Fruit fly (Drosophila melanogaster) whole organism, prepupa: ENCODE measurements around the gene Pp1-87B.

Source experiments
- CG10631 ChIP-seq: fragments of 200-800 bp; sonication (Bioruptor generic); optimal IDR thresholded peaks from 2 replicates; lab custom pipeline; 2016; ENCODE audit warnings: missing biosample characterization, missing genetic modification characterization
- CG10669 ChIP-seq: fragments of 200-800 bp; sonication (Bioruptor generic); optimal IDR thresholded peaks from 3 replicates; lab custom pipeline; 2018; ENCODE audit warnings: missing biosample characterization, mild to moderate bottlenecking, missing genetic modification characterization, moderate library complexity
- CG11762 ChIP-seq: fragments of 200-800 bp; sonication (Bioruptor generic); optimal IDR thresholded peaks from 3 replicates; lab custom pipeline; 2016; ENCODE audit warnings: missing biosample characterization, missing genetic modification characterization; ENCODE audit not compliant: insufficient read depth
- CG11902 ChIP-seq: fragments of 200-800 bp; sonication (Bioruptor generic); optimal IDR thresholded peaks from 3 replicates; lab custom pipeline; 2016; ENCODE audit warnings: missing biosample characterization, missing genetic modification characterization
- CG16779 ChIP-seq: fragments of 200-800 bp; sonication (Bioruptor generic); optimal IDR thresholded peaks from 3 replicates; lab custom pipeline; 2017; ENCODE audit warnings: missing biosample characterization, mild to moderate bottlenecking, missing genetic modification characterization
- CG3032 ChIP-seq: fragments of 200-800 bp; optimal IDR thresholded peaks from 2 replicates; lab custom pipeline; 2019; ENCODE audit warnings: missing biosample characterization, mild to moderate bottlenecking, missing genetic modification characterization, moderate library complexity
- CG32006 ChIP-seq: fragments of 200-800 bp; sonication (Bioruptor generic); optimal IDR thresholded peaks from 3 replicates; lab custom pipeline; 2017; ENCODE audit warnings: missing biosample characterization, mild to moderate bottlenecking, missing genetic modification characterization
- CG34406 ChIP-seq: fragments of 200-800 bp; sonication (Bioruptor generic); optimal IDR thresholded peaks from 3 replicates; lab custom pipeline; 2016; ENCODE audit warnings: missing biosample characterization, missing genetic modification characterization
- CG3919 ChIP-seq: fragments of 200-800 bp; sonication (Bioruptor generic); optimal IDR thresholded peaks from 3 replicates; lab custom pipeline; 2016; ENCODE audit warnings: missing biosample characterization, missing genetic modification characterization
- CG6163 ChIP-seq: fragments of 200-800 bp; sonication (Bioruptor generic); IDR thresholded peaks from 3 replicates; pipeline ENCODE4 v1.3.6; 2022; ENCODE audit warnings: missing biosample characterization, missing genetic modification characterization
- CG6808 ChIP-seq: fragments of 200-800 bp; sonication (Bioruptor generic); optimal IDR thresholded peaks from 3 replicates; lab custom pipeline; 2017; ENCODE audit warnings: missing biosample characterization, missing genetic modification characterization, mild to moderate bottlenecking, moderate library complexity, missing genetic modification reagents
- CG6854 ChIP-seq: fragments of 200-800 bp; sonication (Bioruptor generic); optimal IDR thresholded peaks from 2 replicates; lab custom pipeline; 2017; ENCODE audit warnings: missing biosample characterization, mild to moderate bottlenecking, missing genetic modification characterization
- CG8119 ChIP-seq: fragments of 200-800 bp; sonication (Bioruptor generic); IDR thresholded peaks from 3 replicates; pipeline ENCODE4 v1.3.6; 2022; ENCODE audit warnings: missing biosample characterization, missing genetic modification characterization
- CG8632 ChIP-seq: fragments of 200-800 bp; sonication (Bioruptor generic); optimal IDR thresholded peaks from 3 replicates; lab custom pipeline; 2016; ENCODE audit warnings: missing biosample characterization, missing genetic modification characterization
- CG9139 ChIP-seq: fragments of 200-800 bp; sonication (Bioruptor generic); optimal IDR thresholded peaks from 3 replicates; lab custom pipeline; 2017; ENCODE audit warnings: missing biosample characterization, mild to moderate bottlenecking, missing genetic modification characterization
- Eip75B ChIP-seq: fragments of 200-800 bp; sonication (Bioruptor generic); optimal IDR thresholded peaks from 3 replicates; lab custom pipeline; 2016; ENCODE audit warnings: missing biosample characterization, missing genetic modification characterization
- Eip78C ChIP-seq: fragments of 200-800 bp; sonication (Bioruptor generic); peaks from one replicate; lab custom pipeline; 2016; ENCODE audit warnings: missing biosample characterization, missing genetic modification characterization
- Eip93F ChIP-seq: fragments of 200-800 bp; sonication (Bioruptor generic); optimal IDR thresholded peaks from 2 replicates; lab custom pipeline; 2016; ENCODE audit warnings: missing biosample characterization, mild to moderate bottlenecking, missing genetic modification characterization
- Ets21C ChIP-seq: fragments of 200-800 bp; sonication (Bioruptor generic); optimal IDR thresholded peaks from 3 replicates; lab custom pipeline; 2016; ENCODE audit warnings: missing biosample characterization, missing genetic modification characterization
- Ets96B ChIP-seq: fragments of 200-800 bp; optimal IDR thresholded peaks from 2 replicates; lab custom pipeline; 2019; ENCODE audit warnings: missing biosample characterization, mild to moderate bottlenecking, missing genetic modification characterization, moderate library complexity
- Gug ChIP-seq: fragments of 200-800 bp; sonication (Bioruptor generic); IDR thresholded peaks from 2 replicates; pipeline ENCODE4 v1.3.6; 2022; ENCODE audit warnings: missing biosample characterization, missing genetic modification characterization
- Hr38 ChIP-seq: sonication (Bioruptor generic); optimal IDR thresholded peaks from 2 replicates; lab custom pipeline; 2016; ENCODE audit warnings: missing biosample characterization, missing genetic modification characterization
- Hr39 ChIP-seq: fragments of 200-800 bp; sonication (Bioruptor generic); optimal IDR thresholded peaks from 2 replicates; lab custom pipeline; 2016; ENCODE audit warnings: missing biosample characterization, missing genetic modification characterization
- Hr4 ChIP-seq: fragments of 200-800 bp; sonication (Bioruptor generic); optimal IDR thresholded peaks from 3 replicates; lab custom pipeline; 2016; ENCODE audit warnings: missing biosample characterization, missing genetic modification characterization
- Lpt ChIP-seq: fragments of 200-800 bp; sonication (Bioruptor generic); optimal IDR thresholded peaks from 3 replicates; lab custom pipeline; 2016; ENCODE audit warnings: missing biosample characterization, missing genetic modification characterization
- Met ChIP-seq: fragments of 200-800 bp; sonication (Bioruptor generic); optimal IDR thresholded peaks from 3 replicates; lab custom pipeline; 2016; ENCODE audit warnings: missing biosample characterization, missing genetic modification characterization
- OdsH ChIP-seq: fragments of 200-800 bp; sonication (Bioruptor generic); optimal IDR thresholded peaks from 3 replicates; lab custom pipeline; 2016; ENCODE audit warnings: missing biosample characterization, missing genetic modification characterization
- Sox102F ChIP-seq: fragments of 200-800 bp; sonication (Bioruptor generic); optimal IDR thresholded peaks from 2 replicates; lab custom pipeline; 2016; ENCODE audit warnings: missing biosample characterization, mild to moderate bottlenecking, missing genetic modification characterization
- Sox14 ChIP-seq: fragments of 200-800 bp; sonication (Bioruptor generic); optimal IDR thresholded peaks from 3 replicates; lab custom pipeline; 2016; ENCODE audit warnings: missing biosample characterization, missing genetic modification characterization
- acj6 ChIP-seq: fragments of 200-800 bp; sonication (Bioruptor generic); optimal IDR thresholded peaks from 3 replicates; lab custom pipeline; 2016; ENCODE audit warnings: missing biosample characterization, missing genetic modification characterization
- dac ChIP-seq: fragments of 200-800 bp; sonication (Bioruptor generic); optimal IDR thresholded peaks from 2 replicates; lab custom pipeline; 2017; ENCODE audit warnings: missing biosample characterization, mild to moderate bottlenecking, missing genetic modification characterization
- dsx ChIP-seq: fragments of 200-800 bp; optimal IDR thresholded peaks from 3 replicates; lab custom pipeline; 2019; ENCODE audit warnings: missing biosample characterization, mild to moderate bottlenecking, missing genetic modification characterization, moderate library complexity; ENCODE audit not compliant: poor library complexity, severe bottlenecking
- esn ChIP-seq: fragments of 200-800 bp; sonication (Bioruptor generic); optimal IDR thresholded peaks from 2 replicates; lab custom pipeline; 2016; ENCODE audit warnings: missing biosample characterization, mild to moderate bottlenecking, missing genetic modification characterization, moderate library complexity
- fd59A ChIP-seq: fragments of 200-800 bp; sonication (Bioruptor generic); optimal IDR thresholded peaks from 2 replicates; lab custom pipeline; 2017; ENCODE audit warnings: missing biosample characterization, mild to moderate bottlenecking, missing genetic modification characterization, missing genetic modification reagents
- lz ChIP-seq: fragments of 200-800 bp; sonication (Bioruptor generic); optimal IDR thresholded peaks from 3 replicates; lab custom pipeline; 2016; ENCODE audit warnings: missing biosample characterization, missing genetic modification characterization
- net ChIP-seq: fragments of 200-800 bp; sonication (Bioruptor generic); optimal IDR thresholded peaks from 3 replicates; lab custom pipeline; 2016; ENCODE audit warnings: missing biosample characterization, missing genetic modification characterization
- pdm3 ChIP-seq: fragments of 200-800 bp; sonication (Bioruptor generic); optimal IDR thresholded peaks from 3 replicates; lab custom pipeline; 2016; ENCODE audit warnings: missing biosample characterization, missing genetic modification characterization
- salr ChIP-seq, 2 experiments: fragments of 200-800 bp; sonication (Bioruptor generic); optimal IDR thresholded peaks; 3 replicates each; lab custom pipeline; 2016 to 2018; ENCODE audit warnings: missing biosample characterization in 2 of 2, missing genetic modification characterization in 2 of 2, mild to moderate bottlenecking in 1 of 2
- spab ChIP-seq: fragments of 200-800 bp; sonication (Bioruptor generic); optimal IDR thresholded peaks from 2 replicates; lab custom pipeline; 2017; ENCODE audit warnings: missing biosample characterization, mild to moderate bottlenecking, missing genetic modification characterization, missing genetic modification reagents
- ss ChIP-seq, 2 experiments: fragments of 200-800 bp; sonication (Bioruptor generic); optimal IDR thresholded peaks; 2 replicates in 1 of 2; 3 replicates in 1 of 2; lab custom pipeline; 2017 to 2018; ENCODE audit warnings: mild to moderate bottlenecking in 2 of 2, missing biosample characterization in 2 of 2, missing genetic modification characterization in 2 of 2, moderate library complexity in 1 of 2
- svp ChIP-seq: fragments of 200-800 bp; sonication (Bioruptor generic); peaks from one replicate; lab custom pipeline; 2016; ENCODE audit warnings: missing biosample characterization, missing genetic modification characterization
- vri ChIP-seq: fragments of 200-800 bp; sonication (Bioruptor generic); optimal IDR thresholded peaks from 3 replicates; lab custom pipeline; 2016; ENCODE audit warnings: missing biosample characterization, mild to moderate bottlenecking, missing genetic modification characterization

Gene Pp1-87B

DNA sequence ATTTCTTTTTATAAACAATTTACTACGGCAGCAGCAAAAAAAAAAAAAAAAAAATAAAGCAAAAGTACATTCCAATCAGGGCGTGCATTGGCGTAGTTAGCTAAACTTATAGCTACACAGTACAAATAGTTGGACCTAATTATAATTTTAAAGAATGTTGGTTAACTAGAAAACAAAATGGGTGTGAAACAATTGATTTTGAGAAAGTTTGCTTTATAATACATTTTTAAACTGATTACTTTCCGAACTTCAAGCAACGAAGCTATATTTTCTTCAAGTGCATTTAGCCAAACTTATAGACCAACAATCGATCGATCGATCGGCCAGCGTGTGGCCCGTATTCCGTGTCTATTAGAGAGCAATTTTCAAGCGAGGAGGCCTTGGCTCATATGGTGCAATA lies 25.7 kb upstream of the Pp1-87B start (continued):
- TF ChIP-seq CG32006 (GFP tag; lab: Kevin White, UChicago), result peak; percentile 58
- no peak for TF ChIP-seq CG16779 (tag; lab: Kevin White, UChicago)
- TF ChIP-seq Met, result no peak
- no peak for TF ChIP-seq lz (GFP tag; lab: Kevin White, UChicago)
- TF ChIP-seq acj6 (GFP tag; lab: Kevin White, UChicago), result no peak
- TF ChIP-seq Ets96B (tag; lab: Kevin White, UChicago), result peak; percentile 7
- no peak for TF ChIP-seq CG10669 (GFP tag; lab: Kevin White, UChicago)
- peak; percentile 30 for TF ChIP-seq net (GFP tag; lab: Kevin White, UChicago)
- TF ChIP-seq CG11762, result peak; percentile 6
- no peak for TF ChIP-seq pdm3 (GFP tag; lab: Kevin White, UChicago)
- TF ChIP-seq Sox102F (GFP tag; lab: Kevin White, UChicago), result no peak
- TF ChIP-seq CG34406 (GFP tag; lab: Kevin White, UChicago), result no peak
- TF ChIP-seq CG6163, result peak; percentile 70
- TF ChIP-seq CG3032 (tag; lab: Kevin White, UChicago), result peak; percentile 23
- no peak for TF ChIP-seq Lpt (GFP tag; lab: Kevin White, UChicago)

DNA sequence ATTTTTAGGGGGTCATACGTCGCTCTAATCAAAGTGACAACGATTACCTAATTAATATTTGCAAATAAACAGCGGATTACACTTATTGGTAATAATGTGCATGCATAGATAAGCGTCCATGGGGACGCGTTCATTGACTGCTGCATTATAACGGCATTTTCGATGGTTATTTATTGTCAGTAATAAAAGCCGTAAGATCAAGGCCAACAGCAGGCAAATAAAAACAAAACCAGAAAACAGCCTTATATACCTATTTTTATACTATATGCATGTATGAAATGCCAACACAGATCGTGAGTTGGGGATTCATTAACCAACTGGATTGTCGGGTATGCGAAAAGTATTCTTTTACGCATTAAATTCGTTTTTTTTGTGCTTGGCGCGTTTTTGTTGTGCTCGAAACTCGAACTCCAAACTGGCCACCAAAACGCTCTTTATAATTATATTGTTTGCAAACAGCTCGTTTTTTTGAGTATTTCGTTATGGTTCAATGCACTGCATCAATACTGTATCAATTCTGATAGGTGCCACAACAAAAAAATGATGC lies 25.1 kb upstream of the Pp1-87B start:
- TF ChIP-seq Hr39 (GFP tag; lab: Kevin White, UChicago) (no peak), Eip75B (GFP tag; lab: Kevin White, UChicago) (no peak), Eip78C (GFP tag; lab: Kevin White, UChicago) (peak; percentile 37), CG34406 (GFP tag; lab: Kevin White, UChicago) (no peak), Eip93F (GFP tag; lab: Kevin White, UChicago) (peak; percentile 47), spab (GFP tag; lab: Kevin White, UChicago) (no peak), vri (GFP tag; lab: Kevin White, UChicago) (peak; percentile 81), esn (GFP tag; lab: Kevin White, UChicago) (no peak)

DNA sequence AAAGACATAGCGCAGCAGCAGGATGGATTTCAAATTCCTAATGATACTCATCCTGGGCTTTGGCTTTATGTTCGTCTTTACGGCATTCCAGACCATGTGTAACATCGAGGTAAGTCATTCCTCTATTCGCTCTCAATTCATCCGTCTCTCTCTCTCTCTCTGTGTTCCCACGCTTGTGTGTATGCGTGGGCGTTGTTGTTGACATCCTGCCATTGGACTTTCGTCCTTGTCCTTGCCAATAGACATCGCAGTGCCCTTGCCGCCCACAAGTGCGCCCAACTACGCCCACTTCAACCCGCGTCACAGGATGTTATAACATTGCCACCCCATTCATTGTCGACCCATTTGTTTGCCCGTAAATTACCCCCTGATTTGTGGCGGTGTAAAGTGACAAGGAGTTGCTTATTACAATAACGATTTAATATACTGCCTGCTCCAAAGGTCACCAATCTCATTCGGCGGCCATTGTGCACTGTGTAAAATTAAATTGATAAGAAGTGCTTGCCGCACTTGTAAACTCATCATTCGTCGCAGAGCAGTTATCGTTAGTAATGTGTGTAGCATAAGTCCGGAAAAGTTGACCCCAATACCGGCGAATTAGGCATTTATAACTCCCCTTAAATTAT lies 24.0 kb upstream of the Pp1-87B start:
- no peak for TF ChIP-seq Ets21C (GFP tag; lab: Kevin White, UChicago)
- no peak for TF ChIP-seq CG11902
- peak in 1 of 2 experiments; percentile 44 for TF ChIP-seq ss (GFP tag; optimal IDR thresholded peaks at IDR 0.05; lab: Kevin White, UChicago)
- TF ChIP-seq spab (GFP tag; lab: Kevin White, UChicago), result peak; percentile 1
- TF ChIP-seq CG9139 (GFP tag; lab: Kevin White, UChicago), result peak; percentile 6
- no peak for TF ChIP-seq fd59A (GFP tag; lab: Kevin White, UChicago)
- TF ChIP-seq Hr39 (GFP tag; lab: Kevin White, UChicago), result no peak
- peak; percentile 20 for TF ChIP-seq CG10669 (GFP tag; lab: Kevin White, UChicago)
- no peak for TF ChIP-seq salr (GFP tag; optimal IDR thresholded peaks at IDR 0.05; lab: Kevin White, UChicago)
- peak; percentile 21 for TF ChIP-seq CG3919 (GFP tag; lab: Kevin White, UChicago)
- TF ChIP-seq CG10631 (GFP tag; lab: Kevin White, UChicago), result no peak
- TF ChIP-seq net (GFP tag; lab: Kevin White, UChicago), result peak; percentile 8
- peak; percentile 94 for TF ChIP-seq svp (GFP tag; lab: Kevin White, UChicago)
- TF ChIP-seq CG11762, result no peak
- TF ChIP-seq Eip78C (GFP tag; lab: Kevin White, UChicago), result peak; percentile 52
- peak; percentile 2 for TF ChIP-seq CG6854 (GFP tag; lab: Kevin White, UChicago)
- peak; percentile 21 for TF ChIP-seq Sox14 (GFP tag; lab: Kevin White, UChicago)

DNA sequence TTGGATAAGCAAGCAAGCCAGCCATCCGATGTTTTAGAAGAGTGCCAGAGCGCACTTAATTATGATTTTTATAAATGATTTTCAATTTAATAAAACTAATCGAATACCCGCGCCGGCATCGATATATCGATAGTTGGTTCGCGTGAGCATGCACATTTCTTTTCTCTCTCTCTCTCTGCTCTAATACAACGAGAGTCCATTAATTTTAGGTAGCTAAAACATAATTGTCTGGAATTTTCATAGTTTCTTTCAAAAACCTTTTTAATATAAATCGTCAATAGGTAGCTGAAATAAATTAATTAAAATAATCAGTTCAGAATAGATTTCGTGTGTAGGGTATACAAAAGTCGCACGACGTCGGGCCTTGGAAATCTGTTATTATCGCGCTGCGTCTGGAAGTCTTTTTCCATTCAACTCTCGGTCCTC lies 23.2 kb upstream of the Pp1-87B start, which contains the start of gene CG18549:
Gene CG18549, plus strand, starts transcription at position 408 of the 426 bp plus-strand sequence.
- TF ChIP-seq net (GFP tag; lab: Kevin White, UChicago), result peak; percentile 100
- peak; percentile 100 for TF ChIP-seq CG6854 (GFP tag; lab: Kevin White, UChicago)
- peak; percentile 100 for TF ChIP-seq OdsH (GFP tag; lab: Kevin White, UChicago)
- TF ChIP-seq CG11762, result peak; percentile 100
- peak; percentile 100 for TF ChIP-seq Lpt (GFP tag; lab: Kevin White, UChicago)
- TF ChIP-seq Hr39 (GFP tag; lab: Kevin White, UChicago), result peak; percentile 100
- peak; percentile 100 for TF ChIP-seq dsx
- TF ChIP-seq Gug, result peak; percentile 100
- peak; percentile 99 to 100 for TF ChIP-seq salr (GFP tag; optimal IDR thresholded peaks at IDR 0.05; lab: Kevin White, UChicago)
- TF ChIP-seq CG6808 (GFP tag; lab: Kevin White, UChicago), result peak; percentile 99
- peak; percentile 97 for TF ChIP-seq Hr38 (GFP tag; lab: Kevin White, UChicago)
- TF ChIP-seq svp (GFP tag; lab: Kevin White, UChicago), result peak; percentile 100
- TF ChIP-seq dac, result peak; percentile 100
- peak; percentile 100 for TF ChIP-seq CG10669 (GFP tag; lab: Kevin White, UChicago)
- peak; percentile 100 for TF ChIP-seq Hr4 (GFP tag; lab: Kevin White, UChicago)
- peak; percentile 100 for TF ChIP-seq CG8119
- TF ChIP-seq vri (GFP tag; lab: Kevin White, UChicago), result peak; percentile 100
- TF ChIP-seq CG8632 (GFP tag; lab: Kevin White, UChicago), result peak; percentile 100
- peak; percentile 100 for TF ChIP-seq esn (GFP tag; lab: Kevin White, UChicago)
